Worm (Caenorhabditis elegans): ENCODE results near the gene F46C5.7.

F46C5.7 gene

DNA sequence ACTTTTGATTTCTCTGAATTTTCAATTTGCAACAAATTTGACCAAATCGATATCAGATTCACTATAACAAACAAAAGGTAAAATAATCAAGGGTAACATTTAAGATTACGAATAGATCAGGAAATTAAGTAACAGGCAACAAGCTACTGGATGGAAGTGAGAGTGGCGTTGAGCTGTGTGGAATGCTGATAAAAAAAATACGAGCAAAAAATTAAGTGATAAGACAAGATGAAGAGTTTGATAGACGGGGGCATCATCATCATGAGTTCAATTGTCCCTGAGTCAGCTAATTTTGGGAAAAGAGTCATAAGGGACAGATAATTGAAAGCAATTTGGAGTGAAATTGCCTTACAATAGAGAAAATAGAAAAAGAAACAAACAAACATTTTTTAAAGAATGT, 27.7 kb downstream of the F46C5.7 start:
- TF ChIP-seq ztf-29 (GFP tag; IDR thresholded peaks at IDR 0.05) (no peak), med-1 (GFP tag; optimal IDR thresholded peaks at IDR 0.05; ENCODE audit: insufficient read depth) (no peak), tab-1 (GFP tag; IDR thresholded peaks at IDR 0.05) (no peak), cog-1 (tag; optimal IDR thresholded peaks at IDR 0.05) (no peak), ztf-23 (GFP tag; IDR thresholded peaks at IDR 0.05) (no peak), T22C8.4 (GFP tag; IDR thresholded peaks at IDR 0.05) (no peak), flt-1 (GFP tag; IDR thresholded peaks at IDR 0.05) (no peak), ref-1 (GFP tag; conservative IDR thresholded peaks at IDR 0.05) (no peak), klf-2 (GFP tag; conservative IDR thresholded peaks at IDR 0.05) (no peak)

DNA sequence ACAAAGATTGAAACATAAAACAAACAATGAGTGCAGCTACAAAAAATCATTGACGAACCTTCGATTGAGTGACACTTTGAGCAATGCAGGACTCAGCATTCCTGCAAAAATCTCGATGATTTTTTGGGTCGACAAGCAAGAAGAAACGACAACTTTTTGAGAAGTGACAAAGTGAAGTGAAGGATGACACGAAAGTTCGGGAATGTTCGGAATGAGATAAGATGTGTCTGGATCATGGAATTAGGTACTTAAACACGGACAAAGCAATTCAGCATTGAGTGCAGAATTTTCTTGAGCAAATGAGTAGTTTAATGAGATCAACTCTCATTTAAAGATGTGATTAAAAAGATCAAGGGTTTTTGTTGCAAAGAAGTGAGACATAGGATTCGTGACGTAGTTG, 34.7 kb downstream of the F46C5.7 start, which contains the start of gene T07D4.2:
T07D4.2 (minus strand) TSS at position 101 of the 400 bp plus-strand sequence.
- TF ChIP-seq med-1 (GFP tag; optimal IDR thresholded peaks at IDR 0.05; ENCODE audit: insufficient read depth) (no peak), tab-1 (GFP tag; IDR thresholded peaks at IDR 0.05) (no peak), flt-1 (GFP tag; IDR thresholded peaks at IDR 0.05) (no peak), cog-1 (tag; optimal IDR thresholded peaks at IDR 0.05) (no peak), T22C8.4 (GFP tag; IDR thresholded peaks at IDR 0.05) (no peak), ztf-29 (GFP tag; IDR thresholded peaks at IDR 0.05) (no peak), ref-1 (GFP tag; conservative IDR thresholded peaks at IDR 0.05) (no peak)

DNA sequence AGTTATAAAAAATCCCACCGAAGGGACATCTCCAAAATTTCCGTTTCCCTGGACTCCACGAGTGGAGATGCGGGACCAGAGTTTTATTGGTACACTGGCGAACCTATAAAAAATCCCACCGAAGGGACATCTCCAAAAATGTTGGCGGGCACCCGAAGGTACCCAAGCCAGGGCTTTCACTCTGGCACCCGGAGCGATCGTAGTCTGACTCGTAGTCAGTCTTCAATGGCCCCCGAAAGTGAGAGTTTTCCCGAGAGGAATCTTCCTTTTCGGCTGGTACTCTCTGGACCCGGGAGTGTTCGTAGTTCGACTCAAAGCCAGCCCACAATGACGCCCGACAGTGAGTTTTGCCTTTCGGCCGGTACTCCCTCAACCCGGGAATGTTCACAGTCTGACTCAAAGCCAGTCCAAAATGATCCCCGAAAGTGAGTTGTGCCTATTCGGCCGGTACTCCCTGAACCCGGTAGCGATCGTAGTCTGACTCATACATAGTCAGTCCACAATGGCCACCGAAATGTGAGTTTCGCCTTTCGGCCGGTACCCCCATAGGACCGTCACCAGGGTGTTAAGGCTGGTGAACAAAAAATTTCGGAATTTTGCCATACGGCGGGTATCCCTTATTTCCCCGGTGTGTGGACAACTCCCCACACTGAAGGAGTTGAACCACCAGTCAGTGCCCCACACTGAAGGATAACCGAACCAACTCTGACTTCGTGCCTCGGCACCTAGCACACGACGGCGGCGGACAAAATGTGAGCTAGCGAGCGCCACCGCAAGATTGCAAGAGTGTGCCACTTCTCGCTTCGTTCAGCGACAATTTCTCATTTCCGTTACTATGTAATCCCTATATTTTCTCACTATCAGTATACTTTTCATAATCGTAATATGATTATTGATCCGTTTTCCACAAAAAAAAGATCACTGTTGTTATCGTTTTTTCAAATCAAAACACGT, 38.2 kb downstream of the F46C5.7 start:
- TF ChIP-seq klf-2 (GFP tag; conservative IDR thresholded peaks at IDR 0.05), result no peak
- 0 out of 2 replicates have a peak, but pooled peaks have one; percentile 5 for TF ChIP-seq T22C8.4 (GFP tag; IDR thresholded peaks at IDR 0.05)

DNA sequence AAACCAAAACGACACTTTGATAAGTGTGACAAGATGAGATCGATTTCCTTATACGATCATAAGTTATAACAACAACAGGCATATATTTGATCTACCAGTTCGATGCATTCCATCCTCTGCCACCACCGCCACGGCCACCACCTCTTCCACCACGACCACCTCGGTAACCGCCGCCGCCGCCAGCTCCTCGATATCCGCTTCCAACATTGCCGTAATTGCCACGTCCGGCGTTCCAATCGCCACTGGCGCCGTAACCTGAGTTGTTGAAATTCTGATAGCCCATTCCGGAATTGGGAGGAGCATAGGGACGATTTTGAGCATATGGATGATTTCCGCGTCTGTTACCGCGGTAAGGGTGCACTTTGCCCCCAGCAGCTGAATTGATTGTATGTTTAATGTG, 39.4 kb downstream of the F46C5.7 start:
- TF ChIP-seq tab-1 (GFP tag; IDR thresholded peaks at IDR 0.05), result no peak
- no peak for TF ChIP-seq ztf-29 (GFP tag; IDR thresholded peaks at IDR 0.05)
- TF ChIP-seq ztf-23 (GFP tag; IDR thresholded peaks at IDR 0.05), result no peak
- no peak for TF ChIP-seq cog-1 (tag; optimal IDR thresholded peaks at IDR 0.05)
- no peak for TF ChIP-seq flt-1 (GFP tag; IDR thresholded peaks at IDR 0.05)
- TF ChIP-seq ref-1 (GFP tag; conservative IDR thresholded peaks at IDR 0.05), result no peak
- no peak for TF ChIP-seq klf-2 (GFP tag; conservative IDR thresholded peaks at IDR 0.05)
- no peak for TF ChIP-seq T22C8.4 (GFP tag; IDR thresholded peaks at IDR 0.05)

DNA sequence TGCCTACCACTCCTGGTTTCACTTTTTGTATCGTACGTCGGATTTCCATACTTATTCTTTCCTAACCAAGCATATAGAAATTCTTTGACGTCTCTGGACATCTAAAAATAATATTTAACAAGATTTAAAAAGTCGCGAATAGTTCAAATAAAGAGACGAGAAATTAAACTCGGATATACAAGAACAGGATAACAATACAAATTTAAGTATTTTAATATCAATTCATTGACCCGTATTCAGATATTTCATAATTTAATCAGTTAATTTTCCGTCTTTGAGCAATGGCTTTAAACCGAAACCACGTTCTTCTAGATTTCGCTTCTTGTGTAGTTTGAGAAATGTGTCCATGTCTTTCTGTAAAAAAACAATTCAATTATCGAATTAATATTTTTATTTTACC, 44.4 kb downstream of the F46C5.7 start, which contains the start of gene rha-1:
rha-1 (minus strand) TSS at position 101 of the 400 bp plus-strand sequence.
- TF ChIP-seq med-1 (GFP tag; optimal IDR thresholded peaks at IDR 0.05; ENCODE audit: insufficient read depth) (no peak), ztf-23 (GFP tag; IDR thresholded peaks at IDR 0.05) (no peak), flt-1 (GFP tag; IDR thresholded peaks at IDR 0.05) (no peak), ref-1 (GFP tag; conservative IDR thresholded peaks at IDR 0.05) (no peak), T22C8.4 (GFP tag; IDR thresholded peaks at IDR 0.05) (no peak), klf-2 (GFP tag; conservative IDR thresholded peaks at IDR 0.05) (no peak), tab-1 (GFP tag; IDR thresholded peaks at IDR 0.05) (no peak), ztf-29 (GFP tag; IDR thresholded peaks at IDR 0.05) (no peak), cog-1 (tag; optimal IDR thresholded peaks at IDR 0.05) (no peak)

DNA sequence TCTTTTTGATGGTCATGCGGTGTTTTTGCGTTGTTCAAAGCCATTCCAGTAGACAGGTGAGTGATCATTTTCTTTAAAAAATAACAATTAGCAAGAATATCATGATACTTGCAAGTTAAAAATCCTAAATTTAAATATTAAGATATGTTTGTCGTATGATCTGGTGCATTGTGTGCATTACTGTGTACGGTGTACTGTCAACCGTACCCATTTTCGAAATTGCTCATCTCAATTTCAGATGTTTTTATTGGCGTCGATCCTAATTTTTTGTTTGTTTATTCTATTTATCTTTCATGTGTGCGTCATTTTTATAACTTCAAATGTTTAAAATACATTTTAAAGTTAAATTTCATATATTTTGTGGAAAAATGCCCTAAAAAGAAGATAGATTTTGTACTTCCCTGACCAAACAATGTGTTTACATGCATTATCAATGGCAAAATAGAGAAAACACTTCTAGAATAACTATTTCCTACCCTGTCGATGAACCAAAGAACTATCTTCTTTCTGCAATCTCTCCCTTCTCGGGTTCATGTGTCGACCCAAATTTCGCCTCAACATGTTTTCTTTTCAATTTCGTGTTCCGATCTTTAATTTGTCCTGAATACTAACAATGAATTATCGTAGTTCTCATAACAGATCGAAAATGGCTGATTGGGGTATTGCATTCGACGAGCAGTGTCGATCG, 45.3 kb downstream of the F46C5.7 start, which contains the start of the genes T07D4.5 and ddx-19:
T07D4.5 (minus strand) TSS at position 71 of the 688 bp plus-strand sequence.
ddx-19 (plus strand) TSS at position 638 of the 688 bp plus-strand sequence.
- no peak for TF ChIP-seq flt-1 (GFP tag; IDR thresholded peaks at IDR 0.05)
- no peak for TF ChIP-seq med-1 (GFP tag; optimal IDR thresholded peaks at IDR 0.05; ENCODE audit: insufficient read depth)

DNA sequence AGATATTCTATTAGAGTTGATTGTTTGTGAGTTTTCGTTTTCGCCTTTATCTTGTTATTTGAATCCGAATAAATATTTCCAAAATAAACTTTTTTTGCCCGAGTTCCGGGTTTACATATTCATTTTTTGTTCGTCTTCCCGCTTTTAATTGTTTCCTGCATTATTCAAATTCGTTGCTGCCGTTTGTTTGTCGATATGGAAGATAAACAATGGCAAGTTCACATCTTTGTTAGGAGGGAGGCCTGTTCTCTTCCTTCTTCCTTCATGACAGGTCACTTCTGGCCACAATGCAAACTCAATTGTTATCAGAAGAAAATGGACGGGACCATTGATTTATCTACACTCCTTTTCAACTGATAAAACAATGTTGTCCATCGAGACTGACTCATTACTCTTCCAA, 50.5 kb downstream of the F46C5.7 start:
- TF ChIP-seq tab-1 (GFP tag; IDR thresholded peaks at IDR 0.05) (no peak), T22C8.4 (GFP tag; IDR thresholded peaks at IDR 0.05) (no peak), ztf-29 (GFP tag; IDR thresholded peaks at IDR 0.05) (no peak), cog-1 (tag; optimal IDR thresholded peaks at IDR 0.05) (no peak), ztf-23 (GFP tag; IDR thresholded peaks at IDR 0.05) (no peak), klf-2 (GFP tag; conservative IDR thresholded peaks at IDR 0.05) (no peak), flt-1 (GFP tag; IDR thresholded peaks at IDR 0.05) (no peak), med-1 (GFP tag; optimal IDR thresholded peaks at IDR 0.05; ENCODE audit: insufficient read depth) (no peak), ref-1 (GFP tag; conservative IDR thresholded peaks at IDR 0.05) (no peak)

Data from whole organism, midembryonic.